Fruit fly (Drosophila melanogaster): ENCODE results near the gene smp-30.

Gene smp-30

DNA sequence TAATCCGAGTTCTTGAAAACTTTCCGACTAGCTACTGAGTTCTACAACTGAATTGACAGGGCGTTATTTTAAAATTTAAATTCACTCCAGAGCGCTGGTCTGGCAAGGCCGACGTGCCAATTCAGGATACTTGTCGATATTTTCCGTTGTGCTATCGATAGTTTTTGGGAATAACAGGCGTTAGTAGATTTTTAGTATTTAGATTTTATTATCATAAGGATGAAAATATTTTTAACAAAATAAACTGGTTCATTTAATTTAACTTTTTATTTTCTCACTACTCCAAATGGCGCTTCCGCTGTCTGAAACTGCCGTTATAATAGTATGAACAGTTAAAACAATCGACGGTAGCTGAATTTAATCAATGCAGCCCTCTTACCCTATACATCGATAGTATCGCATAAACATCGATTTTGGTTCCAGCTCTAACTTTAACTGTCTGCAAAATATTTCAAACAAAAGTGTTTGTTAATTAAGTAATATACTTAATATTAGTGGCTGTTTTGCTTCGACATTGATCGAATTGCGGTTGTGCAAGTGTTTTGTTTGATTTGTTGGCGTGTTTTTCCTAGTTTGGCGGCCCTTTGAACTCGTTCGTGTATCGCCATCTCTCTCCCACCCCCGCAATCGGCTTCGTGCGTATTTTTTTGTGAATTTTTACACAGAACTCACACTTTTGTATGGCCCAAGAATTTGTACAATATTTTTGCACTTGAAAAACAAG, 9.7 kb downstream of the smp-30 start, which contains the start of the genes eff and jvl (continued):
- TF ChIP-seq mam (GFP tag; optimal IDR thresholded peaks at IDR 0.05) (peak; percentile 60), TFAM (GFP tag; optimal IDR thresholded peaks at IDR 0.05) (no peak), CG8290 (GFP tag; optimal IDR thresholded peaks at IDR 0.05) (peak; percentile 15), CG8290 (tag; optimal IDR thresholded peaks at IDR 0.05) (peak in 1 of 2 experiments; percentile 55), CG7271 (tag; optimal IDR thresholded peaks at IDR 0.05) (no peak), CG17359 (tag; optimal IDR thresholded peaks at IDR 0.05) (peak; percentile 35), Myb (GFP tag; optimal IDR thresholded peaks at IDR 0.05) (no peak), Eip74EF (GFP tag; optimal IDR thresholded peaks at IDR 0.05) (no peak), CG10366 (GFP tag; IDR thresholded peaks at IDR 0.05) (no peak), trem (tag; optimal IDR thresholded peaks at IDR 0.05) (peak; percentile 43), ttk (GFP tag; IDR thresholded peaks at IDR 0.05) (0 out of 2 replicates have a peak, but pooled peaks have one; percentile 18), NK7.1 (GFP tag; optimal IDR thresholded peaks at IDR 0.05) (no peak), CG34376 (GFP tag; optimal IDR thresholded peaks at IDR 0.05) (no peak), Atf6 (GFP tag; IDR thresholded peaks at IDR 0.05) (0 out of 2 replicates have a peak, but pooled peaks have one; percentile 46), CG7987 (GFP tag; optimal IDR thresholded peaks at IDR 0.05) (peak; percentile 28), Fer2 (tag; optimal IDR thresholded peaks at IDR 0.05) (no peak), h (optimal IDR thresholded peaks at IDR 0.05) (no peak), CG6654 (GFP tag; optimal IDR thresholded peaks at IDR 0.05) (no peak), ssp (GFP tag; IDR thresholded peaks at IDR 0.05) (peak; percentile 29; the same call in 1 of the 2 replicates), en (GFP tag; optimal IDR thresholded peaks at IDR 0.05) (no peak), ems (GFP tag; optimal IDR thresholded peaks at IDR 0.05) (peak; percentile 25), CG1603 (tag; optimal IDR thresholded peaks at IDR 0.05) (peak; percentile 30), disco-r (GFP tag; optimal IDR thresholded peaks at IDR 0.05) (no peak), CG2712 (tag; optimal IDR thresholded peaks at IDR 0.05) (peak; percentile 62), CG7372 (GFP tag; IDR thresholded peaks at IDR 0.05) (no peak), MTF-1 (GFP tag; optimal IDR thresholded peaks at IDR 0.05; ENCODE audit: borderline replicate concordance) (no peak), Sin3A (optimal IDR thresholded peaks at IDR 0.05) (peak; percentile 87), stwl (tag; optimal IDR thresholded peaks at IDR 0.05) (peak; percentile 64), CG2202 (tag; optimal IDR thresholded peaks at IDR 0.05) (no peak), CG11398 (GFP tag; optimal IDR thresholded peaks at IDR 0.05) (no peak), HLH3B (GFP tag; IDR thresholded peaks at IDR 0.05) (no peak), Ssrp (tag; optimal IDR thresholded peaks at IDR 0.05) (peak; percentile 27), Hmr (GFP tag; optimal IDR thresholded peaks at IDR 0.05) (peak; percentile 54), gro (GFP tag; optimal IDR thresholded peaks at IDR 0.05) (peak; percentile 45), nerfin-1 (tag; optimal IDR thresholded peaks at IDR 0.05) (peak; percentile 18), Hr39 (optimal IDR thresholded peaks at IDR 0.05) (no peak), sisA (GFP tag; IDR thresholded peaks at IDR 0.05) (peak; percentile 44), CG33213 (GFP tag; optimal IDR thresholded peaks at IDR 0.05) (peak; percentile 55), fru (optimal IDR thresholded peaks at IDR 0.05) (no peak), fd64A (GFP tag; optimal IDR thresholded peaks at IDR 0.05) (no peak), Jarid2 (GFP tag; optimal IDR thresholded peaks at IDR 0.05) (no peak), CG2116 (GFP tag; optimal IDR thresholded peaks at IDR 0.05) (peak; percentile 89), CG8944 (GFP tag; optimal IDR thresholded peaks at IDR 0.05) (peak; percentile 2), Fer3 (tag; optimal IDR thresholded peaks at IDR 0.05) (peak; percentile 14), ERR (GFP tag; optimal IDR thresholded peaks at IDR 0.05) (no peak), Vsx1 (GFP tag; optimal IDR thresholded peaks at IDR 0.05) (no peak), hbn (GFP tag; IDR thresholded peaks at IDR 0.05; ENCODE audit: partially characterized antibody) (peak; percentile 96), CG7786 (GFP tag; optimal IDR thresholded peaks at IDR 0.05) (no peak), tgo (GFP tag; IDR thresholded peaks at IDR 0.05) (no peak), Dip3 (GFP tag; optimal IDR thresholded peaks at IDR 0.05) (peak; percentile 25), ab (GFP tag; optimal IDR thresholded peaks at IDR 0.05) (no peak)

All from whole organism, embryonic.